ENCODE assay signal across 2 worm cellular contexts in genomic region chrV:15085335-15085800, ce11.
TF ChIP-seq lines count a peak whose summit lies in the region.

Gene ahsa-1, minus strand, starts transcription at chrV:15085385.
Gene C01G10.7, plus strand, starts transcription at chrV:15085747.

TF ChIP-seq in whole organism, L1 larva, 84 proteins besides CTCF, POLR2A, EP300 and RAD21 (continued from another document):
- TF ChIP-seq nhr-85 (tag; lab: Kevin White, UChicago) = peak; percentile 97
- peak; percentile 36 for TF ChIP-seq aha-1 (tag; optimal IDR thresholded peaks at IDR 0.05; lab: Kevin White, UChicago)
- TF ChIP-seq nhr-12 (tag; optimal IDR thresholded peaks at IDR 0.05; lab: Kevin White, UChicago) = no peak
- TF ChIP-seq F16B12.6 (tag; optimal IDR thresholded peaks at IDR 0.05; lab: Kevin White, UChicago) = peak; percentile 48
- TF ChIP-seq unc-30 (tag; optimal IDR thresholded peaks at IDR 0.05; lab: Kevin White, UChicago) = no peak
- TF ChIP-seq nhr-76 (tag; optimal IDR thresholded peaks at IDR 0.05; lab: Kevin White, UChicago) = no peak
- peak; percentile 25 for TF ChIP-seq ama-1 (optimal IDR thresholded peaks at IDR 0.05; lab: Kevin White, UChicago)
- TF ChIP-seq elt-2 (tag; optimal IDR thresholded peaks at IDR 0.05; lab: Kevin White, UChicago) = peak; percentile 69
- TF ChIP-seq C34B4.2 (tag; optimal IDR thresholded peaks at IDR 0.05; lab: Kevin White, UChicago) = no peak
- TF ChIP-seq ceh-90 (tag; optimal IDR thresholded peaks at IDR 0.05; lab: Kevin White, UChicago) = peak; percentile 92
- TF ChIP-seq unc-98 (GFP tag; IDR thresholded peaks at IDR 0.05; lab: Robert Waterston, UW) = peak; percentile 87
- peak; percentile 80 for TF ChIP-seq nhr-77 (tag; optimal IDR thresholded peaks at IDR 0.05; lab: Kevin White, UChicago)
- TF ChIP-seq elt-3 (tag; optimal IDR thresholded peaks at IDR 0.05; lab: Kevin White, UChicago) = peak in 4 of 6 experiments; percentile 67 to 90 (median 83)
- TF ChIP-seq lin-39 (tag; optimal IDR thresholded peaks at IDR 0.05; lab: Kevin White, UChicago) = peak; percentile 75
- TF ChIP-seq isw-1 (GFP tag; IDR thresholded peaks at IDR 0.05; lab: Robert Waterston, UW) = peak; percentile 87
- peak; percentile 63 for TF ChIP-seq unc-130 (tag; optimal IDR thresholded peaks at IDR 0.05; lab: Kevin White, UChicago)
- peak; percentile 75 for TF ChIP-seq blmp-1 (tag; optimal IDR thresholded peaks at IDR 0.05; lab: Kevin White, UChicago)
- TF ChIP-seq xbp-1 (tag; optimal IDR thresholded peaks at IDR 0.05; lab: Kevin White, UChicago) = peak; percentile 87
- TF ChIP-seq sptf-1 (tag; optimal IDR thresholded peaks at IDR 0.05; lab: Kevin White, UChicago) = no peak
- TF ChIP-seq fkh-8 (tag; optimal IDR thresholded peaks at IDR 0.05; lab: Kevin White, UChicago) = peak; percentile 92
- peak; percentile 96 for TF ChIP-seq mep-1 (tag; optimal IDR thresholded peaks at IDR 0.05; lab: Kevin White, UChicago)
- no peak for TF ChIP-seq unc-62 (GFP tag; optimal IDR thresholded peaks at IDR 0.05; lab: Kevin White, UChicago)
- TF ChIP-seq vab-15 (tag; optimal IDR thresholded peaks at IDR 0.05; lab: Kevin White, UChicago) = peak; percentile 93
- TF ChIP-seq C16A3.4 (tag; optimal IDR thresholded peaks at IDR 0.05; lab: Kevin White, UChicago) = peak; percentile 93
- peak; percentile 58 for TF ChIP-seq ceh-8 (GFP tag; optimal IDR thresholded peaks at IDR 0.05; lab: Kevin White, UChicago)

TF ChIP-seq in whole organism, young adult, 124 proteins besides CTCF, POLR2A, EP300 and RAD21 (continued from another document):
- no peak for TF ChIP-seq aptf-3 (GFP tag; IDR thresholded peaks at IDR 0.05; lab: Robert Waterston, UW)
- TF ChIP-seq nhr-179 (tag; optimal IDR thresholded peaks at IDR 0.05; lab: Kevin White, UChicago) = no peak
- no peak for TF ChIP-seq hmg-20 (GFP tag; IDR thresholded peaks at IDR 0.05; lab: Robert Waterston, UW)
- TF ChIP-seq T26A5.8 (tag; optimal IDR thresholded peaks at IDR 0.05; lab: Kevin White, UChicago) = no peak
- TF ChIP-seq ztf-3 (GFP tag; optimal IDR thresholded peaks at IDR 0.05; lab: Kevin White, UChicago) = no peak
- no peak for TF ChIP-seq tbp1 (GFP tag; optimal IDR thresholded peaks at IDR 0.05; lab: Kevin White, UChicago)
- TF ChIP-seq mxl-1 (tag; optimal IDR thresholded peaks at IDR 0.05; lab: Kevin White, UChicago) = no peak
